Worm (Caenorhabditis elegans) whole organism, L4 larva: Measurements from ENCODE around the gene scrm-3.
A peak's percentile ranks its signal among the peaks of the same experiment; 100 is the strongest.
"Not testable (repeated sequence)": the region's sequence is repeated elsewhere in the genome, so short reads cannot be mapped to it uniquely, and the experiment has no call there.

ENCODE experiments used
- D1046.2 ChIP-seq: fragments of 200-800 bp; sonication (Bioruptor generic); IDR thresholded peaks from 2 replicates; pipeline ENCODE4 v1.3.6; 2022; ENCODE audit warnings: missing genetic modification characterization, missing compliant biosample characterization
- F44E2.7 ChIP-seq: fragments of 200-800 bp; sonication (Bioruptor generic); IDR thresholded peaks from 2 replicates; pipeline ENCODE4 v2.1.2; 2022; ENCODE audit warnings: missing genetic modification characterization, missing compliant biosample characterization
- aly-2 ChIP-seq: sonication (generic microtip); optimal IDR thresholded peaks from 2 replicates; lab custom pipeline; 2018; ENCODE audit warnings: missing biosample characterization, missing genetic modification characterization
- arid-1 ChIP-seq: fragments of 200-800 bp; sonication (Bioruptor generic); conservative IDR thresholded peaks from 2 replicates; pipeline ENCODE4 v1.3.6; 2022; ENCODE audit warnings: missing genetic modification reagents, missing genetic modification characterization, missing compliant biosample characterization
- attf-4 ChIP-seq: sonication (generic microtip); optimal IDR thresholded peaks from 3 replicates; lab custom pipeline; 2017; ENCODE audit warnings: missing biosample characterization, missing genetic modification characterization
- daf-16 ChIP-seq, 3 experiments: sonication (generic microtip); optimal IDR thresholded peaks; 2 replicates each; lab custom pipeline; 2016 to 2017; ENCODE audit warnings: missing genetic modification characterization in 3 of 3, missing genetic modification reagents in 3 of 3, mild to moderate bottlenecking in 2 of 3, missing compliant biosample characterization in 2 of 3, missing biosample characterization in 1 of 3, moderate library complexity in 1 of 3
- dmd-6 ChIP-seq: fragments of 200-800 bp; sonication (Bioruptor generic); IDR thresholded peaks from 2 replicates; pipeline ENCODE4 v1.3.6; 2022; ENCODE audit warnings: missing genetic modification reagents, missing genetic modification characterization, missing compliant biosample characterization
- fkh-10 ChIP-seq: fragments of 150-350 bp; optimal IDR thresholded peaks from 2 replicates; lab custom pipeline; 2014; ENCODE audit warnings: missing biosample characterization, missing genetic modification reagents, missing genetic modification characterization
- gei-8 ChIP-seq: fragments of 200-800 bp; sonication (Bioruptor generic); optimal IDR thresholded peaks from 2 replicates; lab custom pipeline; 2018; ENCODE audit warnings: mild to moderate bottlenecking, missing genetic modification characterization, missing compliant biosample characterization
- hlh-11 ChIP-seq: fragments of 200-800 bp; sonication (Bioruptor generic); optimal IDR thresholded peaks from 2 replicates; lab custom pipeline; 2018; ENCODE audit warnings: mild to moderate bottlenecking, missing genetic modification characterization, missing compliant biosample characterization
- hlh-30 ChIP-seq: sonication (generic microtip); optimal IDR thresholded peaks from 2 replicates; lab custom pipeline; 2017; ENCODE audit warnings: antibody characterized with exemption, mild to moderate bottlenecking, missing genetic modification characterization, missing compliant biosample characterization; ENCODE audit not compliant: insufficient read depth
- lin-38 ChIP-seq: fragments of 200-800 bp; sonication (Bioruptor generic); IDR thresholded peaks from 2 replicates; pipeline ENCODE4 v1.3.6; 2022; ENCODE audit warnings: missing genetic modification reagents, missing genetic modification characterization, missing compliant biosample characterization
- lin-39 ChIP-seq: fragments of 150-350 bp; optimal IDR thresholded peaks from 2 replicates; lab custom pipeline; 2014; ENCODE audit warnings: missing biosample characterization, missing genetic modification reagents, missing genetic modification characterization
- madf-5 ChIP-seq, 2 experiments: fragments of 200-800 bp; sonication (Bioruptor generic); IDR thresholded peaks; 2 replicates each; pipeline ENCODE4 v1.3.6; 2022; ENCODE audit warnings: missing compliant biosample characterization in 2 of 2, missing genetic modification characterization in 2 of 2
- madf-9 ChIP-seq: fragments of 200-800 bp; sonication (Bioruptor generic); conservative IDR thresholded peaks from 2 replicates; pipeline ENCODE4 v1.3.6; 2022; ENCODE audit warnings: missing genetic modification reagents, missing genetic modification characterization, missing compliant biosample characterization
- mdt-29 ChIP-seq: fragments of 200-800 bp; sonication (Bioruptor generic); IDR thresholded peaks from 2 replicates; pipeline ENCODE4 v1.3.6; 2022; ENCODE audit warnings: missing genetic modification reagents, missing genetic modification characterization, missing compliant biosample characterization
- mep-1 ChIP-seq: fragments of 150-350 bp; sonication (generic microtip); optimal IDR thresholded peaks from 3 replicates; lab custom pipeline; 2014; ENCODE audit warnings: missing biosample characterization, missing genetic modification characterization
- mxl-2 ChIP-seq: fragments of 200-800 bp; sonication (Bioruptor generic); conservative IDR thresholded peaks from 2 replicates; pipeline ENCODE4 v1.3.6; 2022; ENCODE audit warnings: missing genetic modification reagents, missing genetic modification characterization, missing compliant biosample characterization
- mxl-3 ChIP-seq: fragments of 200-800 bp; sonication (Bioruptor generic); optimal IDR thresholded peaks from 2 replicates; lab custom pipeline; 2018; ENCODE audit warnings: mild to moderate bottlenecking, missing genetic modification characterization, missing compliant biosample characterization
- nhr-237 ChIP-seq: sonication (generic microtip); optimal IDR thresholded peaks from 2 replicates; lab custom pipeline; 2017; ENCODE audit warnings: missing biosample characterization, missing genetic modification characterization
- nhr-25 ChIP-seq: sonication (generic microtip); optimal IDR thresholded peaks from 2 replicates; lab custom pipeline; 2017; ENCODE audit warnings: missing genetic modification characterization, mild to moderate bottlenecking, missing compliant biosample characterization, antibody characterized with exemption, moderate library complexity, borderline replicate concordance; ENCODE audit not compliant: insufficient read depth
- nhr-42 ChIP-seq: fragments of 200-800 bp; sonication (Bioruptor generic); IDR thresholded peaks from 2 replicates; pipeline ENCODE4 v1.3.6; 2022; ENCODE audit warnings: missing genetic modification characterization, missing compliant biosample characterization
- nhr-77 ChIP-seq: fragments of 150-350 bp; optimal IDR thresholded peaks from 2 replicates; lab custom pipeline; 2014; ENCODE audit warnings: missing biosample characterization, missing genetic modification characterization
- pqm-1 ChIP-seq: sonication (generic microtip); optimal IDR thresholded peaks from 2 replicates; lab custom pipeline; 2017; ENCODE audit warnings: missing biosample characterization, missing genetic modification characterization
- sdz-12 ChIP-seq: fragments of 200-800 bp; sonication (Bioruptor generic); optimal IDR thresholded peaks from 2 replicates; lab custom pipeline; 2018; ENCODE audit warnings: mild to moderate bottlenecking, missing genetic modification characterization, missing compliant biosample characterization
- set-16 ChIP-seq: fragments of 200-800 bp; sonication (Bioruptor generic); IDR thresholded peaks from 2 replicates; pipeline ENCODE4 v1.3.6; 2022; ENCODE audit warnings: missing genetic modification reagents, missing genetic modification characterization, missing compliant biosample characterization
- snpc-4 ChIP-seq: fragments of 150-350 bp; optimal IDR thresholded peaks from 2 replicates; lab custom pipeline; 2014; ENCODE audit warnings: missing biosample characterization, missing genetic modification characterization
- vab-7 ChIP-seq: fragments of 200-800 bp; sonication (Bioruptor generic); IDR thresholded peaks from 2 replicates; pipeline ENCODE4 v1.3.6; 2022; ENCODE audit warnings: missing genetic modification reagents, missing genetic modification characterization, missing compliant biosample characterization
- zip-2 ChIP-seq: fragments of 150-350 bp; optimal IDR thresholded peaks from 2 replicates; lab custom pipeline; 2014; ENCODE audit warnings: missing biosample characterization, missing genetic modification characterization

scrm-3 gene

ce11 chrV:3357106-3357505 lies at the start of gene scrm-3:
Gene scrm-3, minus strand, starts transcription at chrV:3357206.
- TF ChIP-seq nhr-42 (GFP tag; lab: Robert Waterston, UW) (no peak), madf-5 (GFP tag; IDR thresholded peaks at IDR 0.05; lab: Robert Waterston, UW) (no peak), mdt-29 (GFP tag; lab: Robert Waterston, UW) (no peak), attf-4 (no peak), mxl-3 (GFP tag; lab: Kevin White, UChicago) (no peak), nhr-77 (tag; lab: Kevin White, UChicago) (no peak), mep-1 (tag; lab: Kevin White, UChicago) (no peak), lin-38 (GFP tag; lab: Robert Waterston, UW) (no peak), snpc-4 (tag; lab: Kevin White, UChicago) (no peak), zip-2 (tag; lab: Kevin White, UChicago) (no peak), fkh-10 (GFP tag; lab: Kevin White, UChicago) (no peak), vab-7 (GFP tag; lab: Robert Waterston, UW) (no peak), D1046.2 (GFP tag; lab: Robert Waterston, UW) (no peak), aly-2 (tag; lab: Kevin White, UChicago) (no peak), hlh-30 (tag; lab: Kevin White, UChicago) (no peak), gei-8 (GFP tag; lab: Kevin White, UChicago) (no peak)

- TF ChIP-seq daf-16 (GFP tag; optimal IDR thresholded peaks at IDR 0.05; lab: Kevin White, UChicago): peak in 1 of 2 experiments; percentile 25
- TF ChIP-seq daf-16 (tag; optimal IDR thresholded peaks at IDR 0.05; lab: Kevin White, UChicago): not testable (repeated sequence)
Observed at ce11 chrV:3399952-3400351, 42.9 kb upstream of the scrm-3 start, which contains the start of gene T20D4.10. Gene T20D4.10, plus strand, starts transcription at chrV:3400252.

ce11 chrV:3398314-3398713 lies 41.3 kb upstream of the scrm-3 start, which contains the start of gene T20D4.11:
Gene T20D4.11, plus strand, starts transcription at chrV:3398690.
- TF ChIP-seq F44E2.7 (GFP tag; lab: Robert Waterston, UW) (no peak), madf-9 (no peak), zip-2 (tag; lab: Kevin White, UChicago) (no peak), daf-16 (GFP tag; optimal IDR thresholded peaks at IDR 0.05; lab: Kevin White, UChicago) (peak in 1 of 2 experiments; percentile 62), daf-16 (tag; optimal IDR thresholded peaks at IDR 0.05; lab: Kevin White, UChicago) (no peak), sdz-12 (GFP tag; lab: Kevin White, UChicago) (no peak), nhr-25 (tag; lab: Kevin White, UChicago) (no peak), nhr-237 (tag; lab: Kevin White, UChicago) (no peak), pqm-1 (tag; lab: Kevin White, UChicago) (no peak), mxl-2 (GFP tag; lab: Robert Waterston, UW) (no peak), hlh-11 (tag; lab: Kevin White, UChicago) (peak; percentile 28), attf-4 (no peak)

- peak in 1 of 2 experiments; percentile 79 for TF ChIP-seq daf-16 (GFP tag; optimal IDR thresholded peaks at IDR 0.05; lab: Kevin White, UChicago)
- TF ChIP-seq daf-16 (tag; optimal IDR thresholded peaks at IDR 0.05; lab: Kevin White, UChicago): not testable (repeated sequence)
Observed at ce11 chrV:3396765-3397164, 39.8 kb upstream of the scrm-3 start, which contains the start of gene T20D4.12. Gene T20D4.12, plus strand, starts transcription at chrV:3397065.

- TF ChIP-seq set-16 (GFP tag; lab: Robert Waterston, UW) (peak; percentile 60; the same call in 1 of the 2 replicates), nhr-77 (tag; lab: Kevin White, UChicago) (no peak), dmd-6 (GFP tag; lab: Robert Waterston, UW) (peak; percentile 15; the same call in 1 of the 2 replicates), lin-39 (tag; lab: Kevin White, UChicago) (no peak), arid-1 (no peak), hlh-11 (tag; lab: Kevin White, UChicago) (peak; percentile 19)
Observed at ce11 chrV:3394694-3395240, 37.8 kb upstream of the scrm-3 start, which contains the start of gene T20D4.15. Gene T20D4.15, minus strand, starts transcription at chrV:3394744.
